Fruit fly (Drosophila melanogaster) whole organism, pupa: ENCODE measurements around the gene CG31174.

Experiments
- CG10348 ChIP-seq: fragments of 200-800 bp; sonication (Bioruptor generic); IDR thresholded peaks from 2 replicates; pipeline ENCODE4 v1.3.6; 2022; ENCODE audit warnings: missing biosample characterization, missing genetic modification characterization
- CG14655 ChIP-seq: fragments of 200-800 bp; sonication (Bioruptor generic); optimal IDR thresholded peaks from 3 replicates; lab custom pipeline; 2017; ENCODE audit warnings: mild to moderate bottlenecking, missing biosample characterization, missing genetic modification reagents, missing genetic modification characterization
- CG34367 ChIP-seq: fragments of 200-800 bp; sonication (Bioruptor generic); optimal IDR thresholded peaks from 2 replicates; lab custom pipeline; 2018; ENCODE audit warnings: missing biosample characterization, mild to moderate bottlenecking, missing genetic modification characterization
- CG4496 ChIP-seq: fragments of 200-800 bp; sonication (Bioruptor generic); IDR thresholded peaks from 3 replicates; pipeline ENCODE4 v1.3.6; 2022; ENCODE audit warnings: missing biosample characterization, missing genetic modification characterization
- CG8301 ChIP-seq: fragments of 200-800 bp; sonication (Bioruptor generic); optimal IDR thresholded peaks from 2 replicates; lab custom pipeline; 2018; ENCODE audit warnings: missing biosample characterization, mild to moderate bottlenecking, missing genetic modification characterization

DNA sequence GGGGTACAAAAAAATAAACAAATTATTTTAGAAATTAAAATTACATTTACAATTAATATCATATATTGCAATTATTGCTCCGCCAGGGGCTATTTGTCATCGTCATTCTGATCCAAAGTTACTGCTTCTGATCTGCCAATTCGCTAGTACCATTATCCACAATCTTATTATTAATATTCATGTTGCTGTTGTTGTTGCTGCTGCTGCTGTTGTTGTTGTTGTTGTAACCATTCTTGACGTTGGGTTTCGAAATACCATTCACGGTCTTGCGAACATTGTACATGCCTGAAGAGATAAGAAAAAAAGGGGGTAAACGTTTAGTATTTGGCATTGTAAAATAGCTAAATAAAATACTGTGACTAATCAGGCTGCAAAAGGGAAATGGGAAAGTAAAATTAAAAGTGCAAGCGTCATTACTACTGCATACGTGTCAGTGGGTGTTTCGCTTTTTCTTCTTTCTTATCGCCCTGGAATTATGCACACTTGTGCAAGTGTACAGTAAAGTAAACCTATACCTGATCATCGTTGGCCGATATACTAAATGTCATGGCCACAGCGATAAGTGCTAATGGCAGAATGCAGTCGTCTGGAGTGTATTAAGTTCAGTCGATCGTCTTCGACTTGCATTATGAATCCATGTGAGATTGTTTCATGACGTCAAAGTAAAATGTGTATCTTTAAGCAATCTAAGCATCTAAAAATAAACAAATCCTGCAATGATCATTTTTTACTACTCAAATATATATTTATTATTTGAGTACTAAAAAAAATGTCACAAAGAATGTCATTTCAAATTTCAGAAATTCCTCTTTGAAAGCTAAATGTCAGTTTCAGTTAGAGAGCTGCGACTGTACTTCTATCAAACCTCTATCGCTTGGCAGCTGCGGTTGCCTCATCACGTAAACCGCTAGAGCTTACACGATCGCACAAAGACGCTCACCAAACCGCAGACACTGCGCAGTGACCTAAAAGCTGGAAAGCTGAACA, 17.4 kb downstream of the CG31174 start:
- no peak for TF ChIP-seq CG34367 (tag; lab: Kevin White, UChicago)
- TF ChIP-seq CG14655, result no peak
- TF ChIP-seq CG10348 (GFP tag; lab: Robert Waterston, UW), result no peak
- TF ChIP-seq CG8301 (tag; lab: Kevin White, UChicago), result no peak
- no peak for TF ChIP-seq CG4496 (GFP tag; lab: Robert Waterston, UW)
